Worm (Caenorhabditis elegans) whole organism, L3 larva: Measurements from ENCODE around the gene F53A9.6.

Source experiments
- ZK546.5 ChIP-seq: sonication (generic microtip); optimal IDR thresholded peaks from 2 replicates; lab custom pipeline; 2017; ENCODE audit warnings: missing biosample characterization, missing genetic modification characterization
- aly-2 ChIP-seq: fragments of 150-350 bp; optimal IDR thresholded peaks from 2 replicates; lab custom pipeline; 2014; ENCODE audit warnings: missing biosample characterization, missing genetic modification characterization
- ceh-16 ChIP-seq: sonication (generic microtip); optimal IDR thresholded peaks from 2 replicates; lab custom pipeline; 2017; ENCODE audit warnings: missing biosample characterization, missing genetic modification characterization
- egl-27 ChIP-seq: sonication (generic microtip); optimal IDR thresholded peaks from 4 replicates; lab custom pipeline; 2017; ENCODE audit warnings: missing biosample characterization, missing genetic modification reagents, missing genetic modification characterization
- elt-2 ChIP-seq: sonication (generic microtip); optimal IDR thresholded peaks from 2 replicates; lab custom pipeline; 2016; ENCODE audit warnings: missing genetic modification reagents, mild to moderate bottlenecking, missing genetic modification characterization, missing compliant biosample characterization
- elt-3 ChIP-seq, 3 experiments: fragments of 150-350 bp in 1 of 3; sonication (generic microtip) in 2 of 3; optimal IDR thresholded peaks; 2 replicates in 2 of 3; 4 replicates in 1 of 3; lab custom pipeline; 2014 to 2017; ENCODE audit warnings: missing biosample characterization in 3 of 3, missing genetic modification characterization in 3 of 3
- fkh-2 ChIP-seq: fragments of 150-350 bp; optimal IDR thresholded peaks from 2 replicates; lab custom pipeline; 2014; ENCODE audit warnings: missing biosample characterization, missing genetic modification reagents, missing genetic modification characterization
- jun-1 ChIP-seq: fragments of 150-350 bp; optimal IDR thresholded peaks from 2 replicates; lab custom pipeline; 2014; ENCODE audit warnings: missing biosample characterization, missing genetic modification reagents, missing genetic modification characterization
- lin-39 ChIP-seq: fragments of 150-350 bp; optimal IDR thresholded peaks from 2 replicates; lab custom pipeline; 2018; ENCODE audit warnings: missing biosample characterization, missing genetic modification reagents, missing genetic modification characterization
- lsy-12 ChIP-seq: sonication (generic microtip); optimal IDR thresholded peaks from 2 replicates; lab custom pipeline; 2016; ENCODE audit warnings: mild to moderate bottlenecking, missing genetic modification characterization, missing compliant biosample characterization
- nfya-1 ChIP-seq: sonication (generic microtip); optimal IDR thresholded peaks from 2 replicates; lab custom pipeline; 2017; ENCODE audit warnings: missing genetic modification characterization, mild to moderate bottlenecking, missing compliant biosample characterization, antibody characterized with exemption, moderate library complexity; ENCODE audit not compliant: insufficient read depth
- nhr-11 ChIP-seq: fragments of 150-350 bp; optimal IDR thresholded peaks from 2 replicates; lab custom pipeline; 2014; ENCODE audit warnings: missing biosample characterization, missing genetic modification characterization
- nhr-25 ChIP-seq: sonication (generic microtip); optimal IDR thresholded peaks from 2 replicates; lab custom pipeline; 2017; ENCODE audit warnings: missing biosample characterization, missing genetic modification characterization
- nhr-28 ChIP-seq: fragments of 150-350 bp; optimal IDR thresholded peaks from 2 replicates; lab custom pipeline; 2014; ENCODE audit warnings: missing biosample characterization, missing genetic modification characterization
- nhr-67 ChIP-seq: fragments of 150-350 bp; optimal IDR thresholded peaks from 2 replicates; lab custom pipeline; 2014; ENCODE audit warnings: missing biosample characterization, missing genetic modification characterization
- nhr-76 ChIP-seq: fragments of 150-350 bp; sonication (generic microtip); optimal IDR thresholded peaks from 5 replicates; lab custom pipeline; 2014; ENCODE audit warnings: missing biosample characterization, missing genetic modification characterization
- nhr-77 ChIP-seq: fragments of 150-350 bp; optimal IDR thresholded peaks from 2 replicates; lab custom pipeline; 2014; ENCODE audit warnings: missing biosample characterization, missing genetic modification characterization
- pha-4 ChIP-seq: fragments of 150-350 bp; optimal IDR thresholded peaks from 2 replicates; lab custom pipeline; 2014; ENCODE audit warnings: missing biosample characterization, missing genetic modification reagents, missing genetic modification characterization
- pqm-1 ChIP-seq: fragments of 150-350 bp; optimal IDR thresholded peaks from 2 replicates; lab custom pipeline; 2017; ENCODE audit warnings: missing biosample characterization, missing genetic modification characterization, inconsistent platforms
- sea-2 ChIP-seq: fragments of 150-350 bp; sonication (generic microtip); optimal IDR thresholded peaks from 4 replicates; lab custom pipeline; 2014; ENCODE audit warnings: missing biosample characterization, missing genetic modification reagents, missing genetic modification characterization
- snpc-4 ChIP-seq: fragments of 150-350 bp; optimal IDR thresholded peaks from 2 replicates; lab custom pipeline; 2014; ENCODE audit warnings: missing biosample characterization, missing genetic modification characterization
- tbx-2 ChIP-seq: sonication (generic microtip); optimal IDR thresholded peaks from 2 replicates; lab custom pipeline; 2016; ENCODE audit warnings: mild to moderate bottlenecking, missing genetic modification characterization, missing compliant biosample characterization
- unc-39 ChIP-seq: sonication (generic microtip); optimal IDR thresholded peaks from 4 replicates; lab custom pipeline; 2017; ENCODE audit warnings: missing biosample characterization, missing genetic modification characterization
- unc-62 ChIP-seq: fragments of 150-350 bp; sonication (generic microtip); optimal IDR thresholded peaks from 4 replicates; lab custom pipeline; 2014; ENCODE audit warnings: missing biosample characterization, missing genetic modification reagents, missing genetic modification characterization
- zag-1 ChIP-seq: fragments of 150-350 bp; optimal IDR thresholded peaks from 2 replicates; lab custom pipeline; 2014; ENCODE audit warnings: missing biosample characterization, missing genetic modification characterization
- ztf-11 ChIP-seq: fragments of 150-350 bp; optimal IDR thresholded peaks from 2 replicates; lab custom pipeline; 2014; ENCODE audit warnings: missing biosample characterization, missing genetic modification characterization
- ztf-4 ChIP-seq: fragments of 150-350 bp; optimal IDR thresholded peaks from 2 replicates; lab custom pipeline; 2014; ENCODE audit warnings: missing biosample characterization, missing genetic modification characterization

The F53A9.6 gene

DNA sequence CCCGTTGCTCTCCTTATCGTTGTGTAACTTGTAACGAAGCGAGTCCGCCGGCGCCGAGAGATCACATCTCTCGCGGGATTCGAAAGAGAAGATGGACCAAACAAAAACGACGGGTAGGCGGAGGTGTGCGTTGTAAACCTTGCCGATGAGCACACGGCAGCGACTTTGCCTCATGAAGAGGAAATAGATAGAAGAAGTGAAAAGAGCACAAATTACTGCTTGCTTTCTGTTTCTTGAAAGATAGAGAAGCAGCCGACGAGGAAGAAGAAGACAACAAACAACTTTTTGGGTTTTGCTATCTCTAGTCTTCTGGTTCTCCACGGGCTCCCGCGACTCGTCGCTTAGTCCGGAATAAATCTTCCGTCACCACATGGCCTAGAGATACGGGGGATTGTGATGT is 10.2 kb upstream of the F53A9.6 start:
- TF ChIP-seq elt-2 (tag; lab: Kevin White, UChicago) (no peak), snpc-4 (tag; lab: Kevin White, UChicago) (peak; percentile 26), nfya-1 (peak; percentile 49), fkh-2 (tag; lab: Kevin White, UChicago) (peak; percentile 30), nhr-11 (peak; percentile 56)
- TF ChIP-seq, all 47 proteins: peak for 4

DNA sequence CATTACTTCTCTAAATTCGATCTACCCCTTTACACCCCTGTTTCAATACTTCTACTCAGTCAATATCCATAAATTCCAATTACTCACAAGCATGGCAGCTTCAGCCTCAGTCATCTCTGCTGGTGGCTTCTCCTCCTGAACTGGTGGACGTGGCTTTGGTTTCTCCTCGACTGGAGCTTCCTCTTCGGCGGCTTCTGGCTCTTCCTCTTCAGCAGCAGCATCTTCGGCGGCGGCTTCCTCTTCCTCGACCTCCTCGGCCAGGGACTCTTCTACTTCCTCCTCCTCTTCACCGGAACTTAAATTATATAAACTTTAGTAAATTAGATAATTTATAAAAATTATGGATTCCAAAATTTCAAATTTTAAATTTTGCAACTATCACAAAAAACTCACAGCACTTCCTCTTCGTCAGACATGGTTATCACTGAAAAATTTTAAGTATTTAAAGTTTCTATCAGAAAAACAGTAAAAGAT is 9.6 kb upstream of the F53A9.6 start, which contains the start of gene tnt-2:
TSS of gene tnt-2 (minus strand) at position 424 of the 474 bp plus-strand sequence.
- no peak for TF ChIP-seq egl-27 (tag; lab: Kevin White, UChicago)
- TF ChIP-seq lsy-12 (tag; lab: Kevin White, UChicago), result no peak
- no peak for TF ChIP-seq ZK546.5 (tag; lab: Kevin White, UChicago)

DNA sequence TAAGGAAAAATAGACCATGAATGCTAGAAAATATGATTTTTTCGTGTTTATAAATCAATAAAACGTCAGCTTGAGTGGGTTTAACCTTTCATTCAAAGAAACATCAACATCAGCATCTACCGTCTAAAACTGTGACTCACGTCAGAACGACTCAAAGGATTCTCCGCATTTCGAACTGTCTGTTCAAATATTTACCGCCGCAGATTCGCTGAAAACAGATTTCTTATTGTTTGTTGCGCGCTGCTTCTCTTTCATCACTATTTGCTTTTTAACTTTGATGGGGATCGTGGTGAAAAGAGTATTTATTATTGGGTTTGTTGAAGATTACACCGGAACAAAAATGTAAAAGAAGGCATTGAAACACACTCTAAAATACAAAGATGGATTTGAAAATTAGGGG is 7.7 kb upstream of the F53A9.6 start:
- no peak for TF ChIP-seq ztf-4
- TF ChIP-seq pha-4 (tag; lab: Kevin White, UChicago), result peak; percentile 91

DNA sequence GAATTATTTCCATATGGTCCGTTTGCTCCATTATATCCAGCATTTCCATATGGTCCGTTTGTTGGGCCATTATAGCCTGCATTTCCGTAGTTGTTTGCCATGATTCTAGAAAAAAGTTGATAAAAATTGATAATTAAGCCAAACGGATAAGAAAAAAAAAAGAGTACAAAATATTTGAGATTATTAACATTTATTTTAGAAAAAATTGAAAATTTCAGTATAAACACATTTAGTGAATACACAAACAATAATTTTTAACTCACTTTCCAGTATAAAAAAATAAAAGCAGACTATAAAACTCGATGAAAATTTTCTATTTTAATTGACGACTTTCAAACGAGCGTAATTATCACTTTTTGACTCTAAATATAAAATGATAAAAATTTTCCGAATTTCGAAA is 7.1 kb upstream of the F53A9.6 start, which contains the start of gene F53A9.9:
TSS of gene F53A9.9 (minus strand) at position 101 of the 400 bp plus-strand sequence.
- TF ChIP-seq nhr-28 (tag; lab: Kevin White, UChicago), result no peak
- no peak for TF ChIP-seq nhr-76 (tag; lab: Kevin White, UChicago)
- no peak for TF ChIP-seq pqm-1 (tag; lab: Kevin White, UChicago)
- no peak for TF ChIP-seq tbx-2 (tag; lab: Kevin White, UChicago)
- TF ChIP-seq unc-62, result no peak
- TF ChIP-seq ZK546.5 (tag; lab: Kevin White, UChicago), result no peak
- TF ChIP-seq nhr-67 (tag; lab: Kevin White, UChicago), result no peak
- TF ChIP-seq nfya-1, result no peak
- TF ChIP-seq pha-4 (tag; lab: Kevin White, UChicago), result no peak
- no peak for TF ChIP-seq lin-39 (tag; lab: Kevin White, UChicago)

DNA sequence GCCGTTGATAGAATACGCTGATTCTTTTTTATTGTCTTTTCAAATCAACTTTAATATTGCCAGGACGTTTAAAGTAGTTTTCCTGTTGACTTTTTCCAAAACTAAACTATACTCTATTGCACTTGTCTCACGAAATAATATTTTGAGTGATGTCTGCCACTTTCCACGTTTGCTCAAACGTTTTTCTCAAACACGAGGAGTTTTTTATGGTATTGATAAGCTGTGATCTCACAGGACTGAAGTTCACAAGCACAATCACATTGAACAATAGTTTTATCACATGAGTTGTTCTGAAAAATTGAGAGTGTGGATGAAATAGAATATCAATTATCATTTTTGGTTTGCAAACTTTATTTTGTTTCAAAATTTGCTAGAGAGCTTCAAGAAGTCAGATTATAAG is 6.3 kb upstream of the F53A9.6 start:
- TF ChIP-seq nfya-1 (no peak), unc-62 (no peak), pqm-1 (tag; lab: Kevin White, UChicago) (peak; percentile 13), pha-4 (tag; lab: Kevin White, UChicago) (peak; percentile 67), sea-2 (no peak), elt-3 (tag; optimal IDR thresholded peaks at IDR 0.05; lab: Kevin White, UChicago) (no peak), elt-2 (tag; lab: Kevin White, UChicago) (peak; percentile 78)
- TF ChIP-seq, all 47 proteins: peak for 3

DNA sequence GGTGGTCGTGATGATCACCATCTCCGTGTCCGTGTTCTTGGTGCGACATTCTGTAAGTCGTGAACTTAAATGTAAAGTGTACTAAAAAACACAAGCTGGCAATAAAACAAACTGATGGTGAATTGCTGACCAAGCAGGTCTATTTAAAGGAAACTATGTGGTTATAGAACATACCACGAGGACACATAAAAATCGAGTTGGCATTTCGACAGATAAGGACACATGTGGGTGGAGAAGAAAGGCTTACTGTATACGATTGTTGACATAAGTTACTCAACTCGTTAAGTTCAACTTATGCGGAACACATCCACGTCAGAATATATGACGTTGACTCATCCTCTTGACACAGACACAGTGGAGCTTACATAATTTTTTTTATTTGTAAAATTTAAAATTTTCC is 5.3 kb upstream of the F53A9.6 start, which contains the start of gene F53A9.8:
TSS of gene F53A9.8 (minus strand) at position 49 of the 400 bp plus-strand sequence.
- TF ChIP-seq pqm-1 (tag; lab: Kevin White, UChicago), result peak; percentile 61
- TF ChIP-seq jun-1 (tag; lab: Kevin White, UChicago), result no peak
- peak; percentile 75 for TF ChIP-seq elt-2 (tag; lab: Kevin White, UChicago)
- no peak for TF ChIP-seq egl-27 (tag; lab: Kevin White, UChicago)
- TF ChIP-seq ztf-11, result no peak
- no peak for TF ChIP-seq ceh-16
- no peak for TF ChIP-seq unc-39
- no peak for TF ChIP-seq unc-62
- peak; percentile 71 for TF ChIP-seq pha-4 (tag; lab: Kevin White, UChicago)
- no peak for TF ChIP-seq nhr-25 (tag; lab: Kevin White, UChicago)
- TF ChIP-seq nhr-76 (tag; lab: Kevin White, UChicago), result no peak
- no peak for TF ChIP-seq ZK546.5 (tag; lab: Kevin White, UChicago)
- TF ChIP-seq aly-2 (tag; lab: Kevin White, UChicago), result no peak
- TF ChIP-seq zag-1 (tag; lab: Kevin White, UChicago), result no peak
- no peak for TF ChIP-seq nhr-28 (tag; lab: Kevin White, UChicago)
- TF ChIP-seq ztf-4, result no peak

DNA sequence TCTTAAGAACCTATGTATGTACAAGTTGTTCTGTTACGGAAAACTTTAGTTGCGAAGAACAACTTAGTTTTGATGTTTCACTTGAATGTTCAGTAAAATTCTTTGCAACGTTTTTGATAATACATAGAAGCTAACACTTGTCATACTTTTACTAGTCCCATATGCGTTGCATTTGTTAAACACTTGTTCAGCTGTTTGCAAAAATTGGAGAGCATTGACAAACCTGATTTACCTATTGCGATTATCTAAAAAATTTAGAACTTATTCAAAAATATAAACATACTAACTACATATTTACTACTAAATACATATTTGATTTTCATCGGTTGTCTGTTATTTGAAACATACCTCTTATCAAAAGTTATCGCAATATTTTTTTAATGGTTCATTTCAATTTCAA is 4.5 kb upstream of the F53A9.6 start:
- TF ChIP-seq pha-4 (tag; lab: Kevin White, UChicago) (peak; percentile 40), nhr-77 (no peak)
